Fruit fly (Drosophila melanogaster) whole organism, embryonic: ENCODE results near the gene Wnt6.
A peak's percentile ranks its signal among the peaks of the same experiment; 100 is the strongest.

Source experiments
- Antp ChIP-seq: fragments of 200-800 bp; sonication (Bioruptor generic); optimal IDR thresholded peaks from 3 replicates; lab custom pipeline; 2016; ENCODE audit warnings: missing biosample characterization, missing genetic modification characterization
- Atf6 ChIP-seq: fragments of 200-800 bp; sonication (Bioruptor generic); IDR thresholded peaks from 2 replicates; pipeline ENCODE4 v1.3.6; 2022; ENCODE audit warnings: missing biosample characterization, missing genetic modification characterization
- B-H1 ChIP-seq: fragments of 200-800 bp; sonication (Bioruptor generic); IDR thresholded peaks from 3 replicates; pipeline ENCODE4 v1.3.6; 2022; ENCODE audit warnings: missing biosample characterization, missing genetic modification characterization
- Bdp1 ChIP-seq: fragments of 200-800 bp; sonication (Bioruptor generic); optimal IDR thresholded peaks from 3 replicates; lab custom pipeline; 2016; ENCODE audit warnings: missing biosample characterization, missing genetic modification characterization
- CG10274 ChIP-seq: fragments of 200-800 bp; sonication (Bioruptor generic); optimal IDR thresholded peaks from 3 replicates; lab custom pipeline; 2017; ENCODE audit warnings: missing biosample characterization, mild to moderate bottlenecking, missing genetic modification characterization
- CG10565 ChIP-seq: fragments of 200-800 bp; sonication (Bioruptor generic); optimal IDR thresholded peaks from 3 replicates; lab custom pipeline; 2016; ENCODE audit warnings: missing biosample characterization, mild to moderate bottlenecking, missing genetic modification characterization
- CG10979 ChIP-seq: fragments of 200-800 bp; sonication (Bioruptor generic); optimal IDR thresholded peaks from 2 replicates; lab custom pipeline; 2018; ENCODE audit warnings: missing biosample characterization, mild to moderate bottlenecking, missing genetic modification characterization, moderate library complexity
- CG11093 ChIP-seq: fragments of 200-800 bp; sonication (Bioruptor generic); IDR thresholded peaks from 3 replicates; pipeline ENCODE4 v1.3.6; 2022; ENCODE audit warnings: missing biosample characterization, missing genetic modification characterization
- CG11247 ChIP-seq: fragments of 200-800 bp; sonication (Bioruptor generic); IDR thresholded peaks from 2 replicates; pipeline ENCODE4 v1.3.6; 2022; ENCODE audit warnings: missing biosample characterization, missing genetic modification characterization
- CG13123 ChIP-seq: fragments of 200-800 bp; sonication (Bioruptor generic); optimal IDR thresholded peaks from 2 replicates; lab custom pipeline; 2016; ENCODE audit warnings: missing biosample characterization, missing genetic modification characterization
- CG17385 ChIP-seq: fragments of 200-800 bp; sonication (Bioruptor generic); optimal IDR thresholded peaks from 3 replicates; lab custom pipeline; 2018; ENCODE audit warnings: missing biosample characterization, mild to moderate bottlenecking, missing genetic modification characterization
- CG1792 ChIP-seq: fragments of 200-800 bp; sonication (Bioruptor generic); optimal IDR thresholded peaks from 2 replicates; lab custom pipeline; 2016; ENCODE audit warnings: missing biosample characterization, missing genetic modification characterization
- CG2129 ChIP-seq: fragments of 200-800 bp; sonication (Bioruptor generic); IDR thresholded peaks from 2 replicates; pipeline ENCODE4 v1.3.6; 2022; ENCODE audit warnings: missing biosample characterization, missing genetic modification characterization; ENCODE audit not compliant: partially characterized antibody
- CG8765 ChIP-seq: fragments of 200-800 bp; sonication (Bioruptor generic); IDR thresholded peaks from 2 replicates; pipeline ENCODE4 v1.3.6; 2022; ENCODE audit warnings: missing biosample characterization, missing genetic modification characterization
- CG9437 ChIP-seq: fragments of 200-800 bp; sonication (Bioruptor generic); optimal IDR thresholded peaks from 2 replicates; lab custom pipeline; 2018; ENCODE audit warnings: missing biosample characterization, mild to moderate bottlenecking, missing genetic modification characterization
- Deaf1 ChIP-seq: fragments of 200-800 bp; optimal IDR thresholded peaks from 3 replicates; lab custom pipeline; 2019; ENCODE audit warnings: missing biosample characterization, mild to moderate bottlenecking, missing genetic modification characterization, moderate library complexity
- HLHmδ ChIP-seq: fragments of 200-800 bp; sonication (Bioruptor generic); optimal IDR thresholded peaks from 2 replicates; lab custom pipeline; 2018; ENCODE audit warnings: missing biosample characterization, mild to moderate bottlenecking, missing genetic modification characterization, moderate library complexity
- Hey ChIP-seq: fragments of 200-800 bp; sonication (Bioruptor generic); optimal IDR thresholded peaks from 3 replicates; lab custom pipeline; 2018; ENCODE audit warnings: missing biosample characterization, mild to moderate bottlenecking, missing genetic modification characterization
- Hmx ChIP-seq: fragments of 200-800 bp; sonication (Bioruptor generic); optimal IDR thresholded peaks from 2 replicates; lab custom pipeline; 2016; ENCODE audit warnings: missing biosample characterization, missing genetic modification characterization
- NC2β ChIP-seq: fragments of 200-800 bp; sonication (Bioruptor generic); optimal IDR thresholded peaks from 2 replicates; lab custom pipeline; 2016; ENCODE audit warnings: missing biosample characterization, missing genetic modification characterization
- Optix ChIP-seq: fragments of 200-800 bp; sonication (Bioruptor generic); IDR thresholded peaks from 3 replicates; pipeline ENCODE4 v1.3.6; 2022; ENCODE audit warnings: missing biosample characterization, missing genetic modification characterization
- Ptx1 ChIP-seq: fragments of 200-800 bp; sonication (Bioruptor generic); IDR thresholded peaks from 2 replicates; pipeline ENCODE4 v1.3.6; 2022; ENCODE audit warnings: missing biosample characterization, missing genetic modification characterization
- Rfx ChIP-seq: fragments of 200-800 bp; sonication (Bioruptor generic); IDR thresholded peaks from 2 replicates; pipeline ENCODE4 v1.3.6; 2022; ENCODE audit warnings: missing biosample characterization, missing genetic modification characterization
- Sin3A ChIP-seq: fragments of >200 bp; optimal IDR thresholded peaks from 2 replicates; lab custom pipeline; 2018
- Ssrp ChIP-seq: fragments of 200-800 bp; sonication (Bioruptor generic); optimal IDR thresholded peaks from 2 replicates; lab custom pipeline; 2018; ENCODE audit warnings: missing biosample characterization, mild to moderate bottlenecking, missing genetic modification characterization, moderate library complexity
- Tbp ChIP-seq: fragments of >200 bp; optimal IDR thresholded peaks from 2 replicates; lab custom pipeline; 2018; ENCODE audit warnings: missing biosample characterization, missing genetic modification characterization
- aop ChIP-seq: fragments of 200-800 bp; sonication (Bioruptor generic); IDR thresholded peaks from 2 replicates; pipeline ENCODE4 v1.3.6; 2022; ENCODE audit warnings: missing biosample characterization, missing genetic modification characterization
- bab2 ChIP-seq: fragments of 200-800 bp; sonication (Bioruptor generic); optimal IDR thresholded peaks from 2 replicates; lab custom pipeline; 2016; ENCODE audit warnings: missing biosample characterization, missing genetic modification characterization
- dmrt99B ChIP-seq: fragments of 200-800 bp; sonication (Bioruptor generic); optimal IDR thresholded peaks from 2 replicates; lab custom pipeline; 2018; ENCODE audit warnings: missing biosample characterization, mild to moderate bottlenecking, missing genetic modification characterization, moderate library complexity
- en ChIP-seq: fragments of 200-800 bp; sonication (Bioruptor generic); optimal IDR thresholded peaks from 2 replicates; lab custom pipeline; 2016; ENCODE audit warnings: missing biosample characterization, missing genetic modification characterization
- ewg ChIP-seq: fragments of 200-800 bp; sonication (Bioruptor generic); optimal IDR thresholded peaks from 3 replicates; lab custom pipeline; 2017; ENCODE audit warnings: mild to moderate bottlenecking, missing biosample characterization, missing genetic modification reagents, missing genetic modification characterization
- gce ChIP-seq: fragments of 200-800 bp; sonication (Bioruptor generic); IDR thresholded peaks from 3 replicates; pipeline ENCODE4 v1.3.6; 2022; ENCODE audit warnings: missing biosample characterization, missing genetic modification characterization
- gt ChIP-seq: fragments of 200-800 bp; sonication (Bioruptor generic); IDR thresholded peaks from 2 replicates; pipeline ENCODE4 v1.3.6; 2022; ENCODE audit warnings: missing biosample characterization, missing genetic modification characterization
- hb ChIP-seq: fragments of 200-800 bp; sonication (Bioruptor generic); IDR thresholded peaks from 3 replicates; pipeline ENCODE4 v1.3.6; 2022; ENCODE audit warnings: missing biosample characterization, missing genetic modification characterization; ENCODE audit not compliant: partially characterized antibody
- hkb ChIP-seq, 2 experiments: fragments of 200-800 bp in 1 of 2; fragments of >200 bp in 1 of 2; sonication (Bioruptor generic) in 1 of 2; IDR thresholded peaks in 1 of 2; optimal IDR thresholded peaks in 1 of 2; 2 replicates each; pipeline versions ENCODE4 v1.3.6 to Lab custom; 2017 to 2022; ENCODE audit warnings: missing biosample characterization in 1 of 2, missing genetic modification characterization in 1 of 2
- kay ChIP-seq: fragments of 200-800 bp; sonication (Bioruptor generic); optimal IDR thresholded peaks from 2 replicates; lab custom pipeline; 2016; ENCODE audit warnings: missing biosample characterization, missing genetic modification characterization
- kni ChIP-seq: fragments of 200-800 bp; sonication (Bioruptor generic); optimal IDR thresholded peaks from 3 replicates; lab custom pipeline; 2017; ENCODE audit warnings: mild to moderate bottlenecking, missing biosample characterization, missing genetic modification reagents, missing genetic modification characterization
- nerfin-2 ChIP-seq: fragments of 200-800 bp; sonication (Bioruptor generic); IDR thresholded peaks from 2 replicates; pipeline ENCODE4 v1.3.6; 2022; ENCODE audit warnings: missing biosample characterization, missing genetic modification characterization; ENCODE audit not compliant: partially characterized antibody
- nmo ChIP-seq: fragments of 200-800 bp; sonication (Bioruptor generic); optimal IDR thresholded peaks from 2 replicates; lab custom pipeline; 2018; ENCODE audit warnings: missing biosample characterization, mild to moderate bottlenecking, missing genetic modification characterization, moderate library complexity
- org-1 ChIP-seq: fragments of 200-800 bp; sonication (Bioruptor generic); optimal IDR thresholded peaks from 2 replicates; lab custom pipeline; 2017; ENCODE audit warnings: missing biosample characterization, missing genetic modification characterization
- ranshi ChIP-seq: fragments of 200-800 bp; sonication (Bioruptor generic); IDR thresholded peaks from 2 replicates; pipeline ENCODE4 v1.3.6; 2022; ENCODE audit warnings: missing biosample characterization, missing genetic modification characterization
- repo ChIP-seq: fragments of 200-800 bp; sonication (Bioruptor generic); optimal IDR thresholded peaks from 2 replicates; lab custom pipeline; 2016; ENCODE audit warnings: missing biosample characterization, missing genetic modification characterization
- sens-2 ChIP-seq: fragments of 200-800 bp; sonication (Bioruptor generic); IDR thresholded peaks from 2 replicates; pipeline ENCODE4 v1.3.6; 2022; ENCODE audit warnings: missing biosample characterization, missing genetic modification characterization
- stc ChIP-seq: fragments of 200-800 bp; sonication (Bioruptor generic); IDR thresholded peaks from 2 replicates; pipeline ENCODE4 v1.3.6; 2022; ENCODE audit warnings: missing biosample characterization, missing genetic modification characterization
- tin ChIP-seq: fragments of 200-800 bp; sonication (Bioruptor generic); optimal IDR thresholded peaks from 3 replicates; lab custom pipeline; 2016; ENCODE audit warnings: missing biosample characterization, missing genetic modification characterization
- tna ChIP-seq: fragments of 200-800 bp; sonication (Bioruptor generic); IDR thresholded peaks from 2 replicates; pipeline ENCODE4 v1.3.6; 2022; ENCODE audit warnings: missing biosample characterization, missing genetic modification characterization; ENCODE audit not compliant: partially characterized antibody
- unc-4 ChIP-seq: fragments of 200-800 bp; sonication (Bioruptor generic); IDR thresholded peaks from 2 replicates; pipeline ENCODE4 v1.3.6; 2022; ENCODE audit warnings: missing biosample characterization, missing genetic modification characterization; ENCODE audit not compliant: partially characterized antibody
- usp ChIP-seq: fragments of >200 bp; optimal IDR thresholded peaks from 2 replicates; lab custom pipeline; 2017; ENCODE audit warnings: missing biosample characterization, missing genetic modification characterization
- wor ChIP-seq: fragments of 200-800 bp; sonication (Bioruptor generic); IDR thresholded peaks from 2 replicates; pipeline ENCODE4 v1.3.6; 2022; ENCODE audit warnings: missing biosample characterization, missing genetic modification characterization

The Wnt6 gene

dm6 chr2L:7333184-7334025 is at the start of gene Wnt6:
Gene Wnt6 (plus strand): TSS chr2L:7333714.
- peak; percentile 91 for TF ChIP-seq Deaf1 (tag; lab: Kevin White, UChicago)
- TF ChIP-seq Tbp (GFP tag; lab: Kevin White, UChicago), result no peak
- 0 out of 3 replicates have a peak, but pooled peaks have one; percentile 16 for TF ChIP-seq Optix
- peak; percentile 72 for TF ChIP-seq CG17385
- TF ChIP-seq Ssrp (tag; lab: Kevin White, UChicago), result peak; percentile 66
- TF ChIP-seq wor, result peak; percentile 17; the same call in 1 of the 2 replicates
- TF ChIP-seq CG11093, result no peak; the same call in 2 of the 3 replicates
- no peak for TF ChIP-seq usp (GFP tag; lab: Kevin White, UChicago)
- TF ChIP-seq kni, result no peak
- peak; percentile 26 for TF ChIP-seq tin (GFP tag; lab: Kevin White, UChicago)
- no peak for TF ChIP-seq hb (GFP tag; lab: Robert Waterston, UW)
- peak; percentile 21 for TF ChIP-seq bab2 (GFP tag; lab: Kevin White, UChicago)
- peak; percentile 58 for TF ChIP-seq stc (GFP tag; lab: Robert Waterston, UW)
- TF ChIP-seq hkb (optimal IDR thresholded peaks at IDR 0.05; lab: Kevin White, UChicago), result no peak
- TF ChIP-seq hkb (GFP tag; IDR thresholded peaks at IDR 0.05; lab: Robert Waterston, UW), result peak; percentile 33
- TF ChIP-seq Sin3A (lab: Kevin White, UChicago), result no peak
- TF ChIP-seq gt (GFP tag; lab: Robert Waterston, UW), result no peak
- TF ChIP-seq Atf6, result peak; percentile 41
- TF ChIP-seq Hmx (GFP tag; lab: Kevin White, UChicago), result no peak
- no peak for TF ChIP-seq CG10274 (GFP tag; lab: Kevin White, UChicago)
- TF ChIP-seq unc-4 (GFP tag; lab: Robert Waterston, UW), result no peak
- peak; percentile 55 for TF ChIP-seq CG10979 (tag; lab: Kevin White, UChicago)
- no peak for TF ChIP-seq aop (GFP tag; lab: Robert Waterston, UW)
- TF ChIP-seq Hey, result no peak
- TF ChIP-seq CG10565 (GFP tag; lab: Kevin White, UChicago), result no peak
- TF ChIP-seq kay (GFP tag; lab: Kevin White, UChicago), result no peak
- no peak for TF ChIP-seq tna (GFP tag; lab: Robert Waterston, UW)
- peak; percentile 9; the same call in 1 of the 3 replicates for TF ChIP-seq B-H1 (GFP tag; lab: Robert Waterston, UW)
- TF ChIP-seq org-1, result peak; percentile 68
- TF ChIP-seq repo, result peak; percentile 28
- peak; percentile 19 for TF ChIP-seq NC2β (GFP tag; lab: Kevin White, UChicago)
- no peak; the same call in 2 of the 3 replicates for TF ChIP-seq gce (GFP tag; lab: Robert Waterston, UW)
- TF ChIP-seq dmrt99B (tag; lab: Kevin White, UChicago), result peak; percentile 40
- TF ChIP-seq ewg (GFP tag; lab: Kevin White, UChicago), result peak; percentile 39
- TF ChIP-seq HLHmδ (GFP tag; lab: Kevin White, UChicago), result no peak
- TF ChIP-seq CG9437 (GFP tag; lab: Kevin White, UChicago), result peak; percentile 90
- no peak for TF ChIP-seq CG13123 (GFP tag; lab: Kevin White, UChicago)
- TF ChIP-seq sens-2, result no peak; the same call in 1 of the 2 replicates
- TF ChIP-seq nmo (GFP tag; lab: Kevin White, UChicago), result peak; percentile 65
- TF ChIP-seq Rfx (GFP tag; lab: Robert Waterston, UW), result peak; percentile 67
- no peak for TF ChIP-seq CG1792 (GFP tag; lab: Kevin White, UChicago)
- peak; percentile 18 for TF ChIP-seq en (GFP tag; lab: Kevin White, UChicago)
- peak; percentile 22; the same call in 1 of the 2 replicates for TF ChIP-seq ranshi (GFP tag; lab: Robert Waterston, UW)
- 0 out of 2 replicates have a peak, but pooled peaks have one; percentile 14 for TF ChIP-seq CG11247 (GFP tag; lab: Robert Waterston, UW)
- peak; percentile 68; the same call in 1 of the 2 replicates for TF ChIP-seq Ptx1 (GFP tag; lab: Robert Waterston, UW)
- no peak for TF ChIP-seq CG2129 (GFP tag; lab: Robert Waterston, UW)
- TF ChIP-seq nerfin-2 (GFP tag; lab: Robert Waterston, UW), result no peak
- TF ChIP-seq Antp (GFP tag; lab: Kevin White, UChicago), result peak; percentile 33
- no peak for TF ChIP-seq CG8765 (GFP tag; lab: Robert Waterston, UW)
- no peak for TF ChIP-seq Bdp1 (GFP tag; lab: Kevin White, UChicago)
